Worm (Caenorhabditis elegans): ENCODE measurements around the gene idpc-1.

idpc-1 gene

DNA sequence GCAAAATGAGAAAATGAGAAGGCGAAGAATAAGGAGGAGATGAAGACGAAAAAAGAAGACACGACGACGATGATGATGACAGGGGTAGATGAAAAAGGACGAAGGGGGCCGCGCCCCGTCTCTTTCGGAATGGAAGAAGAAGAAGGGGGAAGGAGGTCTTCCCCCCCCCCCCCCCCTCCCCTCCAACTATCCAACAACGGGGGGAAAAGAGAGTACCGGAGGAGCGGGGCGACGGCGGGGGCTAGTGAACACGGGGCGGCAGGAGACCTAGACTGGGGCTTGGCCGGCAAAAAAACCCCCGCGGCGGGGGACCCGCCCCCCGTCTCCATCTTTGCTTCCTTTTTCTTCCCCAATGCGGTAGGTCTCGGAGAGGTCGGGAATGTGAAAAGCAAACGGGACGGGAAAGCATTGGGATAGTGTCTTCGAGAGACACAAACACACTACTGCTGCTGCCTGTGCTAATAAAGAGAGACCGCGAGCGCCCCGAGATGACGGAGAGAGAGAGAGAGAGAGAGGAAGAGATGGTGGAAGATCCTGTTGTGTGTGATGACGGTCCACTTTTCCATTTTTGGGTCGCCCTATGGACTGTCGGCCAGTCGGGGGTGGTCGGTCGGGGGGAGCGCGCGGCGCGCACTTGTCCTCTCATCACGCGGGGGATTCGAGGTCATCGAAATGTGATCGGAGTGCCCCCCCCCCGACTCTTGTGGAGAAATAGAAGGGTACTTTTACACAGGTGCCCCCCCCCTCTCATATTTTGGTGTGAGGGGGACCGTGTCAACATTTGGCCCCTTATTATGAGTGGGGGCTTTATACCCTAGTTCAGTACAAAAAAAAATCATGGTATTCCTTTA lies 40.9 kb downstream of the idpc-1 start:
- TF ChIP-seq lsy-2 (tag; optimal IDR thresholded peaks at IDR 0.05), result peak in 1 of 2 experiments; percentile 7
- peak; percentile 9 for TF ChIP-seq nhr-28 (tag; optimal IDR thresholded peaks at IDR 0.05)
- TF ChIP-seq ceh-44 (GFP tag; IDR thresholded peaks at IDR 0.05), result 0 out of 2 replicates have a peak, but pooled peaks have one; percentile 12
- TF ChIP-seq mes-2 (tag; optimal IDR thresholded peaks at IDR 0.05; ENCODE audit: poor library complexity, severe bottlenecking), result peak; percentile 27
- no peak for TF ChIP-seq nhr-41 (GFP tag; IDR thresholded peaks at IDR 0.05)
- TF ChIP-seq set-16 (GFP tag; IDR thresholded peaks at IDR 0.05), result peak; percentile 98
- TF ChIP-seq ztf-11 (tag; optimal IDR thresholded peaks at IDR 0.05), result no peak
- TF ChIP-seq spr-3 (GFP tag; optimal IDR thresholded peaks at IDR 0.05), result no peak
- no peak for TF ChIP-seq nhr-237 (tag; optimal IDR thresholded peaks at IDR 0.05)
- peak; percentile 87; the same call in 1 of the 2 replicates for TF ChIP-seq pha-4 (GFP tag; IDR thresholded peaks at IDR 0.05)
- no peak for TF ChIP-seq pha-4 (tag; optimal IDR thresholded peaks at IDR 0.05)
- peak; percentile 62 for TF ChIP-seq hmg-1.1 (GFP tag; IDR thresholded peaks at IDR 0.05)
- TF ChIP-seq dmd-6 (GFP tag; IDR thresholded peaks at IDR 0.05), result 0 out of 2 replicates have a peak, but pooled peaks have one; percentile 13
- no peak for TF ChIP-seq lin-29 (GFP tag; IDR thresholded peaks at IDR 0.05)
- 0 out of 2 replicates have a peak, but pooled peaks have one; percentile 22 for TF ChIP-seq tra-1 (GFP tag; IDR thresholded peaks at IDR 0.05)
- TF ChIP-seq hlh-11 (tag; optimal IDR thresholded peaks at IDR 0.05), result peak; percentile 9
- TF ChIP-seq ceh-32 (tag; optimal IDR thresholded peaks at IDR 0.05; ENCODE audit: poor library complexity), result no peak
- TF ChIP-seq lin-38 (GFP tag; IDR thresholded peaks at IDR 0.05), result peak; percentile 26
- TF ChIP-seq dpl-1 (GFP tag; optimal IDR thresholded peaks at IDR 0.05), result no peak
- no peak for TF ChIP-seq nhr-48 (tag; optimal IDR thresholded peaks at IDR 0.05)
- TF ChIP-seq attf-4 (tag; optimal IDR thresholded peaks at IDR 0.05), result no peak
- TF ChIP-seq F26F4.8 (GFP tag; conservative IDR thresholded peaks at IDR 0.05), result no peak
- peak; percentile 80 for TF ChIP-seq aha-1 (tag)
- TF ChIP-seq ctbp-1 (GFP tag; IDR thresholded peaks at IDR 0.05), result 0 out of 2 replicates have a peak, but pooled peaks have one; percentile 26
- peak; percentile 61 for TF ChIP-seq nhr-25 (tag; optimal IDR thresholded peaks at IDR 0.05; ENCODE audit: borderline replicate concordance, insufficient read depth)
- peak; percentile 51 for TF ChIP-seq hlh-30 (tag; optimal IDR thresholded peaks at IDR 0.05; ENCODE audit: insufficient read depth)
- no peak for TF ChIP-seq sdz-12 (GFP tag; optimal IDR thresholded peaks at IDR 0.05)

DNA sequence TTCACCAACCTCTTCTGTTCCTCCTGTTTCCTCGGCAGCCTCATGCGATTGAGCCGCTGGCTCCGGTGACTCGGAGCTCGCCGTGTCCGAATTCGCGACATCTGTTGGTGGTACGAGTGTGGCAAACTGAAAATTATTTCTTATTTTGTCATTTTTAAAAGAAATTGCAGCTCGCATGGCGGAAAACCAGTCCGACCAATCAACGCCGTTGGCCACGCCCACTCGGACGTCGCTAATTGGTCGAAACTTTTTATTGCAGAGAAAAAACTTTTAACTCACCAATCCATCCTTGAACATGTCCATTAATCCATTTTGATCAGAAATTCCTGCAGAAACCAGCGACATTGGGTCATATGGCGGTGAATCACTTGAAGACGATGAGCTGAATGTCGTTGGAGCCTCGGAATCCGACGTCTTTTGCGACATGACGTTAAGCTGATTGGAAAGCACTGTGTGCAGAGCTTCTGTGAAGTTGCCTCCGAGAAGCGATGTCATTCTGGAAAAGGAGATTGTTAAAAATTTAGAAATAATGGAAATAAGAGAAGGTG lies 43.4 kb downstream of the idpc-1 start, which contains the start of gene bed-2:
bed-2 (minus strand) TSS at position 498 of the 548 bp plus-strand sequence.
- TF ChIP-seq spr-3 (GFP tag; optimal IDR thresholded peaks at IDR 0.05) (no peak), aha-1 (tag) (peak; percentile 61)

DNA sequence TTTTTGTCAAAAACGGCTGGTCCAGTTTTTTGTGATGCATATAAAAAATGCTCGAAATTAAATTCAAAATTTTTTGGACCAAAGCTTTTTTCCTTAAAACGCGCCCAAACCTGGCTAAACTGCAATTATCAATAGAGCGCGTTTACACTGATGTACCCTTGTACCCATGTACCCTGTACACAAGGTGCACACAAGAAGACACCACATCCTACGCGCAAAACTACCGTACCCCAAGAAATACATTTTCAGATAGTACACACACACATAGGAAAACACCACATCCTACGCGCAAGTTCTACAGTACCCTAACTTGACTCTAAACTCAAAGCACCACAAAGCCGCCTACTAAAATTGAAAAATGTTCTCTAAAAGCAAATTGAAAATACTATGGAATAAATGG lies 44.3 kb downstream of the idpc-1 start:
- no peak for TF ChIP-seq arid-1 (GFP tag; conservative IDR thresholded peaks at IDR 0.05)
- peak; percentile 61 for TF ChIP-seq lin-38 (GFP tag; IDR thresholded peaks at IDR 0.05)
- no peak for TF ChIP-seq tag-97 (GFP tag; IDR thresholded peaks at IDR 0.05)
- no peak for TF ChIP-seq aha-1 (tag)
- no peak for TF ChIP-seq ces-1 (GFP tag; optimal IDR thresholded peaks at IDR 0.05)
- no peak for TF ChIP-seq attf-4 (tag; optimal IDR thresholded peaks at IDR 0.05)
- no peak for TF ChIP-seq Y5F2A.4 (GFP tag; optimal IDR thresholded peaks at IDR 0.05)
- no peak for TF ChIP-seq nhr-77 (tag; optimal IDR thresholded peaks at IDR 0.05)
- TF ChIP-seq spr-1 (tag; optimal IDR thresholded peaks at IDR 0.05), result no peak
- TF ChIP-seq lsy-2 (tag; optimal IDR thresholded peaks at IDR 0.05), result peak in 1 of 2 experiments; percentile 5
- TF ChIP-seq daf-16 (GFP tag; optimal IDR thresholded peaks at IDR 0.05), result no peak
- TF ChIP-seq daf-16 (tag; optimal IDR thresholded peaks at IDR 0.05), result no peak
- no peak for TF ChIP-seq ceh-28 (tag; optimal IDR thresholded peaks at IDR 0.05)
- TF ChIP-seq snpc-1.2 (GFP tag; IDR thresholded peaks at IDR 0.05), result no peak
- TF ChIP-seq daf-8 (GFP tag; IDR thresholded peaks at IDR 0.05), result no peak
- no peak for TF ChIP-seq dve-1 (tag; optimal IDR thresholded peaks at IDR 0.05; ENCODE audit: insufficient read depth)
- no peak for TF ChIP-seq nhr-6 (tag; optimal IDR thresholded peaks at IDR 0.05)
